Fruit fly (Drosophila melanogaster): Measurements from ENCODE around the gene Myc.

The Myc gene

DNA sequence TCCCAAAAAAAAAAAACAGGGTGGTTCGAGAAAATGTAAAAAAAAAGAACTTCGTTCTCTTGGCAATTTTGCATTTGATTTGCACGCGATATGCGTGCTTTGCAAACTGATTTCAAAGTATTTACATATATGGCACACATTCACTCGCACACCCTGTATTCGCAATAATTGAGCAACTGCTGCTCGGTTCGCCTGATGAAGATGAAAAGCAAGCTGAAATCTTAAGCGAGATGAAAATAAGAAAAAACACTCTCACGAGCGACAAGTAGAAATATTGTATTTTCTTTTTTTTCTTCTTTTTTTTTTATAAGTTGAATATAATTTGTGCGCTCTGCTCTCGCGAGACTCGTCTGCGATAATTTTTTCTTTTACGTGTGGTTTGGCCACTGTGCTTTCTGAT, 44.0 kb upstream of the Myc start (continued):
- TF ChIP-seq Side (GFP tag; optimal IDR thresholded peaks at IDR 0.05) (peak; percentile 70), CG16813 (GFP tag; IDR thresholded peaks at IDR 0.05; ENCODE audit: partially characterized antibody) (no peak), CG12071 (GFP tag; optimal IDR thresholded peaks at IDR 0.05) (peak; percentile 84), crol (GFP tag; IDR thresholded peaks at IDR 0.05) (no peak), Nf-YB (GFP tag; optimal IDR thresholded peaks at IDR 0.05) (peak; percentile 9), row (GFP tag; IDR thresholded peaks at IDR 0.05) (peak; percentile 78), CkIIα-i1 (GFP tag; IDR thresholded peaks at IDR 0.05) (0 out of 2 replicates have a peak, but pooled peaks have one; percentile 23), CG13624 (GFP tag; optimal IDR thresholded peaks at IDR 0.05) (peak; percentile 79), Oli (tag; optimal IDR thresholded peaks at IDR 0.05) (peak; percentile 67), Eip74EF (GFP tag; optimal IDR thresholded peaks at IDR 0.05) (peak in 1 of 2 experiments; percentile 63), CG6683 (GFP tag; optimal IDR thresholded peaks at IDR 0.05) (peak; percentile 35), CG18599 (GFP tag; optimal IDR thresholded peaks at IDR 0.05) (peak; percentile 87), CrebB (tag; optimal IDR thresholded peaks at IDR 0.05) (peak; percentile 49), croc (GFP tag; conservative IDR thresholded peaks at IDR 0.05) (no peak; the same call in 2 of the 3 replicates), jing (GFP tag; optimal IDR thresholded peaks at IDR 0.05) (peak; percentile 16), Ada2b (GFP tag; IDR thresholded peaks at IDR 0.05) (peak; percentile 88), CG14050 (GFP tag; IDR thresholded peaks at IDR 0.05) (peak; percentile 84), Deaf1 (tag; optimal IDR thresholded peaks at IDR 0.05) (no peak), CG17568 (GFP tag; optimal IDR thresholded peaks at IDR 0.05) (peak; percentile 57), CG14441 (GFP tag; IDR thresholded peaks at IDR 0.05) (peak; percentile 84), lab (GFP tag; optimal IDR thresholded peaks at IDR 0.05) (peak; percentile 91), chn (GFP tag; optimal IDR thresholded peaks at IDR 0.05) (peak; percentile 60), Max (GFP tag; optimal IDR thresholded peaks at IDR 0.05) (peak; percentile 23), CG31441 (GFP tag; IDR thresholded peaks at IDR 0.05) (peak; percentile 69), CG1792 (GFP tag; optimal IDR thresholded peaks at IDR 0.05) (peak; percentile 35), Atf3 (GFP tag; optimal IDR thresholded peaks at IDR 0.05) (peak; percentile 14), dm (GFP tag; optimal IDR thresholded peaks at IDR 0.05) (no peak), ash1 (GFP tag; optimal IDR thresholded peaks at IDR 0.05) (no peak), hb (GFP tag; IDR thresholded peaks at IDR 0.05; ENCODE audit: partially characterized antibody) (no peak), sens-2 (GFP tag; IDR thresholded peaks at IDR 0.05) (no peak), CG7745 (tag; optimal IDR thresholded peaks at IDR 0.05) (no peak), sens (GFP tag) (peak; percentile 94), lola (GFP tag; optimal IDR thresholded peaks at IDR 0.05) (no peak), Opbp (GFP tag; IDR thresholded peaks at IDR 0.05; ENCODE audit: partially characterized antibody) (no peak), kah (GFP tag; optimal IDR thresholded peaks at IDR 0.05) (peak; percentile 64), slp2 (GFP tag; optimal IDR thresholded peaks at IDR 0.05) (peak; percentile 64), sc (optimal IDR thresholded peaks at IDR 0.05) (no peak), sc (GFP tag; optimal IDR thresholded peaks at IDR 0.05) (no peak), CG11456 (GFP tag; IDR thresholded peaks at IDR 0.05) (peak; percentile 84), Lpt (GFP tag; optimal IDR thresholded peaks at IDR 0.05) (no peak), chm (GFP tag; IDR thresholded peaks at IDR 0.05) (no peak; the same call in 1 of the 2 replicates), sna (GFP tag; IDR thresholded peaks at IDR 0.05; ENCODE audit: partially characterized antibody) (no peak), amos (GFP tag; IDR thresholded peaks at IDR 0.05; ENCODE audit: partially characterized antibody) (no peak), Dip2 (GFP tag; IDR thresholded peaks at IDR 0.05) (peak; percentile 33; the same call in 1 of the 2 replicates), gsb (GFP tag; IDR thresholded peaks at IDR 0.05) (peak; percentile 75), Fer1 (GFP tag; optimal IDR thresholded peaks at IDR 0.05) (peak; percentile 88), CG2678 (tag; optimal IDR thresholded peaks at IDR 0.05) (peak; percentile 85), Dbx (GFP tag; IDR thresholded peaks at IDR 0.05) (peak; percentile 88), NFAT (GFP tag; IDR thresholded peaks at IDR 0.05) (peak; percentile 80), CG10565 (GFP tag; optimal IDR thresholded peaks at IDR 0.05) (peak; percentile 7), CG3726 (GFP tag; IDR thresholded peaks at IDR 0.05) (peak; percentile 74; the same call in 2 of the 3 replicates)
